Fruit fly (Drosophila melanogaster) whole organism, prepupa: ENCODE measurements around the gene NO66.

ENCODE experiments used
- Blimp-1 ChIP-seq: fragments of 200-800 bp; sonication (Bioruptor generic); optimal IDR thresholded peaks from 3 replicates; lab custom pipeline; 2017; ENCODE audit warnings: missing biosample characterization, missing genetic modification characterization, mild to moderate bottlenecking, moderate library complexity, missing genetic modification reagents
- CG10631 ChIP-seq: fragments of 200-800 bp; sonication (Bioruptor generic); optimal IDR thresholded peaks from 2 replicates; lab custom pipeline; 2016; ENCODE audit warnings: missing biosample characterization, missing genetic modification characterization
- CG10669 ChIP-seq: fragments of 200-800 bp; sonication (Bioruptor generic); optimal IDR thresholded peaks from 3 replicates; lab custom pipeline; 2018; ENCODE audit warnings: missing biosample characterization, mild to moderate bottlenecking, missing genetic modification characterization, moderate library complexity
- CG11294 ChIP-seq: fragments of 200-800 bp; sonication (Bioruptor generic); IDR thresholded peaks from 2 replicates; pipeline ENCODE4 v1.3.6; 2022; ENCODE audit warnings: missing biosample characterization, missing genetic modification characterization
- CG15336 ChIP-seq: fragments of 200-800 bp; sonication (Bioruptor generic); IDR thresholded peaks from 2 replicates; pipeline ENCODE4 v1.3.6; 2022; ENCODE audit warnings: missing biosample characterization, missing genetic modification characterization
- CG1621 ChIP-seq: fragments of 200-800 bp; sonication (Bioruptor generic); optimal IDR thresholded peaks from 3 replicates; lab custom pipeline; 2018; ENCODE audit warnings: missing biosample characterization, mild to moderate bottlenecking, missing genetic modification characterization
- CG3032 ChIP-seq: fragments of 200-800 bp; optimal IDR thresholded peaks from 2 replicates; lab custom pipeline; 2019; ENCODE audit warnings: missing biosample characterization, mild to moderate bottlenecking, missing genetic modification characterization, moderate library complexity
- CG32006 ChIP-seq: fragments of 200-800 bp; sonication (Bioruptor generic); optimal IDR thresholded peaks from 3 replicates; lab custom pipeline; 2017; ENCODE audit warnings: missing biosample characterization, mild to moderate bottlenecking, missing genetic modification characterization
- CG3919 ChIP-seq: fragments of 200-800 bp; sonication (Bioruptor generic); optimal IDR thresholded peaks from 3 replicates; lab custom pipeline; 2016; ENCODE audit warnings: missing biosample characterization, missing genetic modification characterization
- CG4318 ChIP-seq: fragments of 200-800 bp; sonication (Bioruptor generic); optimal IDR thresholded peaks from 3 replicates; lab custom pipeline; 2017; ENCODE audit warnings: missing biosample characterization, mild to moderate bottlenecking, missing genetic modification characterization
- CG6163 ChIP-seq: fragments of 200-800 bp; sonication (Bioruptor generic); IDR thresholded peaks from 3 replicates; pipeline ENCODE4 v1.3.6; 2022; ENCODE audit warnings: missing biosample characterization, missing genetic modification characterization
- CG6276 ChIP-seq: fragments of 200-800 bp; sonication (Bioruptor generic); optimal IDR thresholded peaks from 2 replicates; lab custom pipeline; 2017; ENCODE audit warnings: missing biosample characterization, mild to moderate bottlenecking, missing genetic modification characterization
- CG6792 ChIP-seq: fragments of 200-800 bp; sonication (Bioruptor generic); optimal IDR thresholded peaks from 3 replicates; lab custom pipeline; 2016; ENCODE audit warnings: missing biosample characterization, missing genetic modification characterization
- CG6808 ChIP-seq: fragments of 200-800 bp; sonication (Bioruptor generic); optimal IDR thresholded peaks from 3 replicates; lab custom pipeline; 2017; ENCODE audit warnings: missing biosample characterization, missing genetic modification characterization, mild to moderate bottlenecking, moderate library complexity, missing genetic modification reagents
- CG7368 ChIP-seq: fragments of 200-800 bp; sonication (Bioruptor generic); optimal IDR thresholded peaks from 3 replicates; lab custom pipeline; 2016; ENCODE audit warnings: missing biosample characterization, missing genetic modification characterization
- CG8119 ChIP-seq: fragments of 200-800 bp; sonication (Bioruptor generic); IDR thresholded peaks from 3 replicates; pipeline ENCODE4 v1.3.6; 2022; ENCODE audit warnings: missing biosample characterization, missing genetic modification characterization
- CG8319 ChIP-seq: fragments of 200-800 bp; sonication (Bioruptor generic); optimal IDR thresholded peaks from 3 replicates; lab custom pipeline; 2016; ENCODE audit warnings: missing biosample characterization, missing genetic modification characterization
- Eip75B ChIP-seq: fragments of 200-800 bp; sonication (Bioruptor generic); optimal IDR thresholded peaks from 3 replicates; lab custom pipeline; 2016; ENCODE audit warnings: missing biosample characterization, missing genetic modification characterization
- Eip78C ChIP-seq: fragments of 200-800 bp; sonication (Bioruptor generic); peaks from one replicate; lab custom pipeline; 2016; ENCODE audit warnings: missing biosample characterization, missing genetic modification characterization
- Eip93F ChIP-seq: fragments of 200-800 bp; sonication (Bioruptor generic); optimal IDR thresholded peaks from 2 replicates; lab custom pipeline; 2016; ENCODE audit warnings: missing biosample characterization, mild to moderate bottlenecking, missing genetic modification characterization
- Ets21C ChIP-seq: fragments of 200-800 bp; sonication (Bioruptor generic); optimal IDR thresholded peaks from 3 replicates; lab custom pipeline; 2016; ENCODE audit warnings: missing biosample characterization, missing genetic modification characterization
- Ets96B ChIP-seq: fragments of 200-800 bp; optimal IDR thresholded peaks from 2 replicates; lab custom pipeline; 2019; ENCODE audit warnings: missing biosample characterization, mild to moderate bottlenecking, missing genetic modification characterization, moderate library complexity
- Gug ChIP-seq: fragments of 200-800 bp; sonication (Bioruptor generic); IDR thresholded peaks from 2 replicates; pipeline ENCODE4 v1.3.6; 2022; ENCODE audit warnings: missing biosample characterization, missing genetic modification characterization
- Hr38 ChIP-seq: sonication (Bioruptor generic); optimal IDR thresholded peaks from 2 replicates; lab custom pipeline; 2016; ENCODE audit warnings: missing biosample characterization, missing genetic modification characterization
- Hr39 ChIP-seq: fragments of 200-800 bp; sonication (Bioruptor generic); optimal IDR thresholded peaks from 2 replicates; lab custom pipeline; 2016; ENCODE audit warnings: missing biosample characterization, missing genetic modification characterization
- Lpt ChIP-seq: fragments of 200-800 bp; sonication (Bioruptor generic); optimal IDR thresholded peaks from 3 replicates; lab custom pipeline; 2016; ENCODE audit warnings: missing biosample characterization, missing genetic modification characterization
- Met ChIP-seq: fragments of 200-800 bp; sonication (Bioruptor generic); optimal IDR thresholded peaks from 3 replicates; lab custom pipeline; 2016; ENCODE audit warnings: missing biosample characterization, missing genetic modification characterization
- OdsH ChIP-seq: fragments of 200-800 bp; sonication (Bioruptor generic); optimal IDR thresholded peaks from 3 replicates; lab custom pipeline; 2016; ENCODE audit warnings: missing biosample characterization, missing genetic modification characterization
- Smox ChIP-seq: fragments of 200-800 bp; sonication (Bioruptor generic); optimal IDR thresholded peaks from 3 replicates; lab custom pipeline; 2016; ENCODE audit warnings: missing biosample characterization, missing genetic modification characterization
- Sox102F ChIP-seq: fragments of 200-800 bp; sonication (Bioruptor generic); optimal IDR thresholded peaks from 2 replicates; lab custom pipeline; 2016; ENCODE audit warnings: missing biosample characterization, mild to moderate bottlenecking, missing genetic modification characterization
- Sox14 ChIP-seq: fragments of 200-800 bp; sonication (Bioruptor generic); optimal IDR thresholded peaks from 3 replicates; lab custom pipeline; 2016; ENCODE audit warnings: missing biosample characterization, missing genetic modification characterization
- Sox15 ChIP-seq: fragments of 200-800 bp; sonication (Bioruptor generic); optimal IDR thresholded peaks from 3 replicates; lab custom pipeline; 2016; ENCODE audit warnings: missing biosample characterization, missing genetic modification characterization
- achi ChIP-seq: fragments of 200-800 bp; sonication (Bioruptor generic); optimal IDR thresholded peaks from 3 replicates; lab custom pipeline; 2016; ENCODE audit warnings: missing biosample characterization, missing genetic modification characterization
- acj6 ChIP-seq: fragments of 200-800 bp; sonication (Bioruptor generic); optimal IDR thresholded peaks from 3 replicates; lab custom pipeline; 2016; ENCODE audit warnings: missing biosample characterization, missing genetic modification characterization
- cyc ChIP-seq: fragments of 200-800 bp; sonication (Bioruptor generic); optimal IDR thresholded peaks from 3 replicates; lab custom pipeline; 2016; ENCODE audit warnings: missing biosample characterization, missing genetic modification characterization
- dac ChIP-seq: fragments of 200-800 bp; sonication (Bioruptor generic); optimal IDR thresholded peaks from 2 replicates; lab custom pipeline; 2017; ENCODE audit warnings: missing biosample characterization, mild to moderate bottlenecking, missing genetic modification characterization
- dsx ChIP-seq: fragments of 200-800 bp; optimal IDR thresholded peaks from 3 replicates; lab custom pipeline; 2019; ENCODE audit warnings: missing biosample characterization, mild to moderate bottlenecking, missing genetic modification characterization, moderate library complexity; ENCODE audit not compliant: poor library complexity, severe bottlenecking
- eg ChIP-seq: fragments of 200-800 bp; sonication (Bioruptor generic); IDR thresholded peaks from 3 replicates; pipeline ENCODE4 v1.3.6; 2022; ENCODE audit warnings: missing biosample characterization, missing genetic modification characterization
- esn ChIP-seq: fragments of 200-800 bp; sonication (Bioruptor generic); optimal IDR thresholded peaks from 2 replicates; lab custom pipeline; 2016; ENCODE audit warnings: missing biosample characterization, mild to moderate bottlenecking, missing genetic modification characterization, moderate library complexity
- fd59A ChIP-seq: fragments of 200-800 bp; sonication (Bioruptor generic); optimal IDR thresholded peaks from 2 replicates; lab custom pipeline; 2017; ENCODE audit warnings: missing biosample characterization, mild to moderate bottlenecking, missing genetic modification characterization, missing genetic modification reagents
- fd85E ChIP-seq: fragments of 200-800 bp; sonication (Bioruptor generic); optimal IDR thresholded peaks from 3 replicates; lab custom pipeline; 2016; ENCODE audit warnings: missing biosample characterization, missing genetic modification characterization
- fkh ChIP-seq: fragments of 200-800 bp; sonication (Bioruptor generic); optimal IDR thresholded peaks from 3 replicates; lab custom pipeline; 2017; ENCODE audit warnings: missing biosample characterization, mild to moderate bottlenecking, missing genetic modification characterization, moderate library complexity
- lz ChIP-seq: fragments of 200-800 bp; sonication (Bioruptor generic); optimal IDR thresholded peaks from 3 replicates; lab custom pipeline; 2016; ENCODE audit warnings: missing biosample characterization, missing genetic modification characterization
- net ChIP-seq: fragments of 200-800 bp; sonication (Bioruptor generic); optimal IDR thresholded peaks from 3 replicates; lab custom pipeline; 2016; ENCODE audit warnings: missing biosample characterization, missing genetic modification characterization
- salr ChIP-seq, 2 experiments: fragments of 200-800 bp; sonication (Bioruptor generic); optimal IDR thresholded peaks; 3 replicates each; lab custom pipeline; 2016 to 2018; ENCODE audit warnings: missing biosample characterization in 2 of 2, missing genetic modification characterization in 2 of 2, mild to moderate bottlenecking in 1 of 2
- ss ChIP-seq, 2 experiments: fragments of 200-800 bp; sonication (Bioruptor generic); optimal IDR thresholded peaks; 2 replicates in 1 of 2; 3 replicates in 1 of 2; lab custom pipeline; 2017 to 2018; ENCODE audit warnings: mild to moderate bottlenecking in 2 of 2, missing biosample characterization in 2 of 2, missing genetic modification characterization in 2 of 2, moderate library complexity in 1 of 2
- topi ChIP-seq: fragments of 200-800 bp; sonication (Bioruptor generic); optimal IDR thresholded peaks from 3 replicates; lab custom pipeline; 2016; ENCODE audit warnings: missing biosample characterization, missing genetic modification characterization
- vri ChIP-seq: fragments of 200-800 bp; sonication (Bioruptor generic); optimal IDR thresholded peaks from 3 replicates; lab custom pipeline; 2016; ENCODE audit warnings: missing biosample characterization, mild to moderate bottlenecking, missing genetic modification characterization

Gene NO66

DNA sequence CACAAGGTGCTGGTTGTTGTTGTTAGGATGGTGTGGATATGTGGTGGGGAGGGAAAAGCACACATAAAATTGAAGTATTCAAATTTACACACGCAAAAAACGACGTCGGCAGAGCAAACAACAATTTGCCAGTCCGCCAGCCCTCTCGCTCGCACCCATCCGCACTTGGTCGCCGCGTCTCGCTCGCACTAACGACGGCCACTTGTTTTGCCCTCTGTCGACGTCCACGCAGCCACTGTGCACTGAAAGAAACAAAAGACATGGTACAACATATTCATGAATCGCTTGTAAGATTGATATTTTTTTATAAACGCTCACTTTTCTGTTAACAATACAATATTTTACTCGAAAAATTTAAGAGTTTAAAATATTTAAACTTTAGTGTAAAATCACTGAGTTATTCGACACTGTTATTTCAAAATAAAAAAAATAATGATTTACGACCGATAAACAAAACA is 4.7 kb downstream of the NO66 start (continued):
- TF ChIP-seq fkh (GFP tag; lab: Kevin White, UChicago): peak; percentile 70
- peak; percentile 71 for TF ChIP-seq CG3919 (GFP tag; lab: Kevin White, UChicago)
- peak; percentile 57 for TF ChIP-seq CG10669 (GFP tag; lab: Kevin White, UChicago)
- TF ChIP-seq Blimp-1: no peak
- TF ChIP-seq Smox (GFP tag; lab: Kevin White, UChicago): peak; percentile 79
- TF ChIP-seq dsx (GFP tag; lab: Kevin White, UChicago): peak; percentile 38
- TF ChIP-seq CG32006: peak; percentile 85
- peak; percentile 74 for TF ChIP-seq CG4318 (GFP tag; lab: Kevin White, UChicago)
- TF ChIP-seq fd59A: peak; percentile 53
- TF ChIP-seq CG3032 (tag; lab: Kevin White, UChicago): peak; percentile 40
- peak; percentile 88 for TF ChIP-seq esn (GFP tag; lab: Kevin White, UChicago)
- TF ChIP-seq Ets96B (tag; lab: Kevin White, UChicago): peak; percentile 58
- TF ChIP-seq vri (GFP tag; lab: Kevin White, UChicago): no peak
- peak; percentile 68 for TF ChIP-seq Ets21C (GFP tag; lab: Kevin White, UChicago)
- TF ChIP-seq Eip93F (GFP tag; lab: Kevin White, UChicago): no peak
- peak; percentile 11 to 17 for TF ChIP-seq ss (GFP tag; optimal IDR thresholded peaks at IDR 0.05; lab: Kevin White, UChicago)
- TF ChIP-seq dac (GFP tag; lab: Kevin White, UChicago): no peak

dm6 chrX:4324781-4325180 is 5.5 kb downstream of the NO66 start:
- TF ChIP-seq CG32006: peak; percentile 98
- peak; percentile 99 for TF ChIP-seq CG15336
- TF ChIP-seq esn (GFP tag; lab: Kevin White, UChicago): peak; percentile 99
- peak; percentile 92 to 98 for TF ChIP-seq ss (GFP tag; optimal IDR thresholded peaks at IDR 0.05; lab: Kevin White, UChicago)
- peak; percentile 99 for TF ChIP-seq Sox102F (GFP tag; lab: Kevin White, UChicago)
- peak; percentile 97 for TF ChIP-seq CG3032 (tag; lab: Kevin White, UChicago)
- TF ChIP-seq vri (GFP tag; lab: Kevin White, UChicago): peak; percentile 98
- peak; percentile 97 for TF ChIP-seq CG1621 (tag; lab: Kevin White, UChicago)
- peak; percentile 99 for TF ChIP-seq lz
- peak; percentile 98 for TF ChIP-seq CG7368 (GFP tag; lab: Kevin White, UChicago)
- peak; percentile 99 for TF ChIP-seq OdsH (GFP tag; lab: Kevin White, UChicago)
- peak; percentile 99 for TF ChIP-seq Eip75B (GFP tag; lab: Kevin White, UChicago)
- TF ChIP-seq Hr39: peak; percentile 100
- TF ChIP-seq Sox14: peak; percentile 99
- TF ChIP-seq CG8119 (GFP tag; lab: Robert Waterston, UW): peak; percentile 99
- TF ChIP-seq salr (GFP tag; optimal IDR thresholded peaks at IDR 0.05; lab: Kevin White, UChicago): peak; percentile 91 to 97
- peak; percentile 99 for TF ChIP-seq Sox15 (GFP tag; lab: Kevin White, UChicago)
- TF ChIP-seq CG6792: peak; percentile 99
- peak; percentile 93 for TF ChIP-seq Hr38 (GFP tag; lab: Kevin White, UChicago)
- peak; percentile 99 for TF ChIP-seq CG10631 (GFP tag; lab: Kevin White, UChicago)
- TF ChIP-seq CG6808 (GFP tag; lab: Kevin White, UChicago): peak; percentile 94
- TF ChIP-seq acj6 (GFP tag; lab: Kevin White, UChicago): peak; percentile 99
- TF ChIP-seq CG6276 (GFP tag; lab: Kevin White, UChicago): peak; percentile 97
- peak; percentile 100 for TF ChIP-seq CG6163 (GFP tag; lab: Robert Waterston, UW)
- peak; percentile 98 for TF ChIP-seq Eip93F (GFP tag; lab: Kevin White, UChicago)
- peak; percentile 99 for TF ChIP-seq Eip78C (GFP tag; lab: Kevin White, UChicago)
- TF ChIP-seq Ets21C (GFP tag; lab: Kevin White, UChicago): peak; percentile 99
- peak; percentile 97 for TF ChIP-seq CG4318 (GFP tag; lab: Kevin White, UChicago)
- TF ChIP-seq Lpt (GFP tag; lab: Kevin White, UChicago): peak; percentile 98
- TF ChIP-seq fd85E (GFP tag; lab: Kevin White, UChicago): peak; percentile 94
- peak; percentile 98 for TF ChIP-seq achi
- TF ChIP-seq fkh (GFP tag; lab: Kevin White, UChicago): peak; percentile 87
- TF ChIP-seq Smox (GFP tag; lab: Kevin White, UChicago): peak; percentile 99
- TF ChIP-seq CG11294 (GFP tag; lab: Robert Waterston, UW): peak; percentile 99
- TF ChIP-seq Gug (GFP tag; lab: Robert Waterston, UW): peak; percentile 99
- TF ChIP-seq CG8319: peak; percentile 99
- peak; percentile 99 for TF ChIP-seq Met (GFP tag; lab: Kevin White, UChicago)
- peak; percentile 99 for TF ChIP-seq topi (GFP tag; lab: Kevin White, UChicago)
- peak; percentile 99 for TF ChIP-seq eg (GFP tag; lab: Robert Waterston, UW)
- TF ChIP-seq net (GFP tag; lab: Kevin White, UChicago): peak; percentile 97
- TF ChIP-seq cyc (GFP tag; lab: Kevin White, UChicago): peak; percentile 100
